Fruit fly (Drosophila melanogaster): ENCODE data around the gene Vap33.

- TF ChIP-seq EcR (GFP tag; optimal IDR thresholded peaks at IDR 0.05): no peak
- no peak for TF ChIP-seq psq (optimal IDR thresholded peaks at IDR 0.05)
- no peak for TF ChIP-seq pan (optimal IDR thresholded peaks at IDR 0.05)
- no peak for TF ChIP-seq CG8478 (optimal IDR thresholded peaks at IDR 0.05)
- TF ChIP-seq Dll (optimal IDR thresholded peaks at IDR 0.05): no peak
- no peak for TF ChIP-seq usp (GFP tag; optimal IDR thresholded peaks at IDR 0.05)
Observed at dm6 chrX:3967613-3968012, 18.8 kb downstream of the Vap33 start.
